Worm (Caenorhabditis elegans) whole organism, young adult: ENCODE measurements around the gene tat-6.

ENCODE experiments used
- C06A6.2 ChIP-seq: fragments of 200-800 bp; sonication (Bioruptor generic); conservative IDR thresholded peaks from 2 replicates; pipeline ENCODE4 v1.3.6; 2022; ENCODE audit warnings: missing genetic modification characterization, missing compliant biosample characterization
- T07F8.4 ChIP-seq: sonication (generic microtip); optimal IDR thresholded peaks from 2 replicates; lab custom pipeline; 2016; ENCODE audit warnings: mild to moderate bottlenecking, missing genetic modification characterization, moderate library complexity, missing compliant biosample characterization
- T26A5.8 ChIP-seq: sonication (generic microtip); optimal IDR thresholded peaks from 2 replicates; lab custom pipeline; 2016; ENCODE audit warnings: missing genetic modification characterization, missing compliant biosample characterization
- Y53G8AR.9 ChIP-seq: fragments of 200-800 bp; sonication (Bioruptor generic); conservative IDR thresholded peaks from 2 replicates; pipeline ENCODE4 v1.3.6; 2022; ENCODE audit warnings: missing genetic modification reagents, missing genetic modification characterization, missing compliant biosample characterization
- Y56A3A.18 ChIP-seq: fragments of 200-800 bp; sonication (Bioruptor generic); IDR thresholded peaks from 2 replicates; pipeline ENCODE4 v1.3.6; 2022; ENCODE audit warnings: missing genetic modification reagents, missing genetic modification characterization, missing compliant biosample characterization
- ZK185.1 ChIP-seq: sonication (generic microtip); optimal IDR thresholded peaks from 2 replicates; lab custom pipeline; 2016; ENCODE audit warnings: mild to moderate bottlenecking, missing genetic modification characterization, missing compliant biosample characterization; ENCODE audit not compliant: poor library complexity, severe bottlenecking
- ama-1 ChIP-seq, 3 experiments: fragments of 150-350 bp in 1 of 3; sonication (generic microtip) in 2 of 3; optimal IDR thresholded peaks; 2 replicates each; lab custom pipeline; 2014 to 2018; ENCODE audit warnings: missing biosample characterization in 2 of 3, missing genetic modification characterization in 2 of 3, missing genetic modification reagents in 2 of 3
- attf-3 ChIP-seq: fragments of 200-800 bp; sonication (Bioruptor generic); conservative IDR thresholded peaks from 2 replicates; pipeline ENCODE4 v1.3.6; 2022; ENCODE audit warnings: missing genetic modification reagents, missing genetic modification characterization, missing compliant biosample characterization
- attf-6 ChIP-seq: fragments of 200-800 bp; sonication (Bioruptor generic); IDR thresholded peaks from 2 replicates; pipeline ENCODE4 v1.3.6; 2022; ENCODE audit warnings: missing genetic modification reagents, missing genetic modification characterization, missing compliant biosample characterization
- ceh-100 ChIP-seq: fragments of 200-800 bp; sonication (Bioruptor generic); IDR thresholded peaks from 2 replicates; pipeline ENCODE4 v1.3.6; 2022; ENCODE audit warnings: missing genetic modification reagents, missing genetic modification characterization, missing compliant biosample characterization
- chd-7 ChIP-seq: sonication (generic microtip); optimal IDR thresholded peaks from 2 replicates; lab custom pipeline; 2016; ENCODE audit warnings: mild to moderate bottlenecking, missing genetic modification characterization, moderate library complexity, missing compliant biosample characterization
- dpl-1 ChIP-seq: fragments of 150-350 bp; optimal IDR thresholded peaks from 2 replicates; lab custom pipeline; 2014; ENCODE audit warnings: missing biosample characterization, missing genetic modification reagents, missing genetic modification characterization
- efl-1 ChIP-seq: fragments of 150-350 bp; optimal IDR thresholded peaks from 2 replicates; lab custom pipeline; 2014; ENCODE audit warnings: missing biosample characterization, missing genetic modification reagents, missing genetic modification characterization
- egrh-3 ChIP-seq: fragments of 200-800 bp; sonication (Bioruptor generic); IDR thresholded peaks from 2 replicates; pipeline ENCODE4 v1.3.6; 2022; ENCODE audit warnings: missing genetic modification reagents, missing genetic modification characterization, missing compliant biosample characterization
- him-1 ChIP-seq: sonication (generic microtip); optimal IDR thresholded peaks from 2 replicates; lab custom pipeline; 2016; ENCODE audit warnings: missing genotype, missing genetic modification reagents, missing genetic modification characterization, missing compliant biosample characterization
- hsf-1 ChIP-seq: fragments of 200-800 bp; sonication (Bioruptor generic); IDR thresholded peaks from 2 replicates; pipeline ENCODE4 v1.3.6; 2022; ENCODE audit warnings: missing genetic modification reagents, missing genetic modification characterization, missing compliant biosample characterization
- lag-1 ChIP-seq: fragments of 200-800 bp; sonication (Bioruptor generic); IDR thresholded peaks from 2 replicates; pipeline ENCODE4 v1.3.6; 2022; ENCODE audit warnings: missing genetic modification reagents, missing genetic modification characterization, missing compliant biosample characterization
- let-526 ChIP-seq: fragments of 200-800 bp; sonication (Bioruptor generic); IDR thresholded peaks from 2 replicates; pipeline ENCODE4 v1.3.6; 2022; ENCODE audit warnings: missing genetic modification reagents, missing genetic modification characterization, missing compliant biosample characterization
- lin-35 ChIP-seq, 3 experiments: fragments of 150-350 bp in 2 of 3; sonication (generic microtip) in 1 of 3; optimal IDR thresholded peaks; 2 replicates each; lab custom pipeline; 2014 to 2018; ENCODE audit warnings: missing biosample characterization in 3 of 3, missing genetic modification characterization in 3 of 3, missing genetic modification reagents in 3 of 3
- lin-40 ChIP-seq: sonication (generic microtip); optimal IDR thresholded peaks from 2 replicates; lab custom pipeline; 2016; ENCODE audit warnings: missing genetic modification characterization, mild to moderate bottlenecking, missing compliant biosample characterization, missing genotype, missing genetic modification reagents
- lsy-27 ChIP-seq: sonication (generic microtip); optimal IDR thresholded peaks from 2 replicates; lab custom pipeline; 2017; ENCODE audit warnings: missing genetic modification characterization, mild to moderate bottlenecking, missing compliant biosample characterization, antibody characterized with exemption, missing genotype, borderline replicate concordance; ENCODE audit not compliant: insufficient read depth
- mcd-1 ChIP-seq: fragments of 200-800 bp; sonication (Bioruptor generic); IDR thresholded peaks from 2 replicates; pipeline ENCODE4 v1.3.6; 2022; ENCODE audit warnings: missing genetic modification reagents, missing genetic modification characterization, missing compliant biosample characterization
- mes-4 ChIP-seq: sonication (generic microtip); optimal IDR thresholded peaks from 2 replicates; lab custom pipeline; 2016; ENCODE audit warnings: missing genotype, missing genetic modification characterization, missing compliant biosample characterization
- mxl-1 ChIP-seq: sonication (generic microtip); optimal IDR thresholded peaks from 2 replicates; lab custom pipeline; 2016; ENCODE audit warnings: missing genetic modification characterization, missing compliant biosample characterization
- nhr-90 ChIP-seq: sonication (generic microtip); optimal IDR thresholded peaks from 2 replicates; lab custom pipeline; 2016; ENCODE audit warnings: missing genotype, mild to moderate bottlenecking, missing genetic modification characterization, missing compliant biosample characterization
- rcor-1 ChIP-seq: fragments of 200-800 bp; sonication (Bioruptor generic); IDR thresholded peaks from 2 replicates; pipeline ENCODE4 v1.3.6; 2022; ENCODE audit warnings: missing genetic modification reagents, missing genetic modification characterization, missing compliant biosample characterization
- repo-1 ChIP-seq: sonication (generic microtip); optimal IDR thresholded peaks from 2 replicates; lab custom pipeline; 2017; ENCODE audit warnings: mild to moderate bottlenecking, missing genetic modification characterization, missing compliant biosample characterization
- rpc-1 ChIP-seq, 2 experiments: fragments of 150-350 bp in 1 of 2; sonication (generic microtip) in 1 of 2; optimal IDR thresholded peaks; 2 replicates each; lab custom pipeline; 2014 to 2018; ENCODE audit warnings: missing biosample characterization in 1 of 2, missing genetic modification characterization in 1 of 2, missing genetic modification reagents in 1 of 2, missing genotype in 1 of 2
- sea-2 ChIP-seq: fragments of 200-800 bp; sonication (Bioruptor generic); IDR thresholded peaks from 2 replicates; pipeline ENCODE4 v1.3.6; 2022; ENCODE audit warnings: missing genetic modification characterization, missing compliant biosample characterization
- snpc-4 ChIP-seq, 5 experiments: fragments of 150-350 bp in 1 of 5; sonication (generic microtip) in 4 of 5; optimal IDR thresholded peaks; 2 replicates each; lab custom pipeline; 2014 to 2018; ENCODE audit warnings: missing genetic modification characterization in 5 of 5, missing biosample characterization in 3 of 5, antibody characterized with exemption in 2 of 5, mild to moderate bottlenecking in 2 of 5, missing compliant biosample characterization in 2 of 5, missing genotype in 2 of 5, moderate library complexity in 2 of 5, missing genetic modification reagents in 1 of 5
- unc-130 ChIP-seq: sonication (generic microtip); optimal IDR thresholded peaks from 2 replicates; lab custom pipeline; 2016; ENCODE audit warnings: missing genetic modification reagents, missing genetic modification characterization, missing compliant biosample characterization
- unc-62 ChIP-seq: fragments of 150-350 bp; optimal IDR thresholded peaks from 2 replicates; lab custom pipeline; 2014; ENCODE audit warnings: missing biosample characterization, missing genetic modification reagents, missing genetic modification characterization
- zfh-2 ChIP-seq: fragments of 200-800 bp; sonication (Bioruptor generic); conservative IDR thresholded peaks from 2 replicates; pipeline ENCODE4 v1.3.6; 2022; ENCODE audit warnings: missing genetic modification reagents, missing genetic modification characterization, missing compliant biosample characterization
- ztf-25 ChIP-seq: fragments of 200-800 bp; sonication (Bioruptor generic); IDR thresholded peaks from 2 replicates; pipeline ENCODE4 v1.3.6; 2022; ENCODE audit warnings: missing genetic modification reagents, missing genetic modification characterization, missing compliant biosample characterization

Gene tat-6

ce11 chrV:3133293-3133755 lies 4.4 kb downstream of the tat-6 start, which contains the start of gene F02C9.2:
F02C9.2 (plus strand) TSS chrV:3133705.
- TF ChIP-seq rcor-1 (GFP tag; lab: Robert Waterston, UW) (no peak), zfh-2 (GFP tag; lab: Robert Waterston, UW) (peak; percentile 81), egrh-3 (GFP tag; lab: Robert Waterston, UW) (peak; percentile 41; the same call in 1 of the 2 replicates)
- TF ChIP-seq, all 124 proteins: peak for 2

ce11 chrV:3138488-3138887 lies 9.6 kb downstream of the tat-6 start, which contains the start of the genes irld-3 and F02C9.1:
irld-3 (minus strand) TSS chrV:3138588.
F02C9.1 (plus strand) TSS chrV:3138703.
- TF ChIP-seq unc-62 (GFP tag; lab: Kevin White, UChicago) (no peak), Y56A3A.18 (GFP tag; lab: Robert Waterston, UW) (no peak), unc-130 (GFP tag; lab: Kevin White, UChicago) (no peak), nhr-90 (tag; lab: Kevin White, UChicago) (no peak), Y53G8AR.9 (GFP tag; lab: Robert Waterston, UW) (no peak), lin-40 (no peak), attf-6 (GFP tag; lab: Robert Waterston, UW) (no peak), lag-1 (GFP tag; lab: Robert Waterston, UW) (no peak), sea-2 (no peak), ama-1 (optimal IDR thresholded peaks at IDR 0.05; lab: Kevin White, UChicago) (no peak), ama-1 (GFP tag; optimal IDR thresholded peaks at IDR 0.05; lab: Kevin White, UChicago) (no peak), mcd-1 (GFP tag; lab: Robert Waterston, UW) (no peak), rpc-1 (optimal IDR thresholded peaks at IDR 0.05; lab: Kevin White, UChicago) (no peak), rpc-1 (tag; optimal IDR thresholded peaks at IDR 0.05; lab: Kevin White, UChicago) (no peak), repo-1 (tag; lab: Kevin White, UChicago) (no peak), ztf-25 (GFP tag; lab: Robert Waterston, UW) (no peak), let-526 (GFP tag; lab: Robert Waterston, UW) (no peak), chd-7 (no peak), dpl-1 (GFP tag; lab: Kevin White, UChicago) (no peak), zfh-2 (GFP tag; lab: Robert Waterston, UW) (no peak), ZK185.1 (tag; lab: Kevin White, UChicago) (no peak), hsf-1 (GFP tag; lab: Robert Waterston, UW) (no peak)
- TF ChIP-seq, all 124 proteins: peak for 0

ce11 chrV:3141190-3141589 lies 12.3 kb downstream of the tat-6 start, which contains the start of gene srab-9:
srab-9 (minus strand) TSS chrV:3141290.
- no peak for TF ChIP-seq mes-4 (tag; lab: Kevin White, UChicago)
- TF ChIP-seq mcd-1 (GFP tag; lab: Robert Waterston, UW) = no peak
- no peak for TF ChIP-seq snpc-4 (GFP tag; optimal IDR thresholded peaks at IDR 0.05; lab: Kevin White, UChicago)
- TF ChIP-seq snpc-4 (tag; optimal IDR thresholded peaks at IDR 0.05; lab: Kevin White, UChicago) = no peak

ce11 chrV:3144494-3144893 lies 15.6 kb downstream of the tat-6 start, which contains the start of gene srab-10:
srab-10 (minus strand) TSS chrV:3144594.
- no peak for TF ChIP-seq C06A6.2 (GFP tag; lab: Robert Waterston, UW)
- TF ChIP-seq mxl-1 (tag; lab: Kevin White, UChicago) = no peak
- TF ChIP-seq him-1 (tag; lab: Kevin White, UChicago) = no peak
- no peak for TF ChIP-seq lsy-27 (tag; lab: Kevin White, UChicago)
- no peak for TF ChIP-seq ceh-100 (GFP tag; lab: Robert Waterston, UW)
- TF ChIP-seq lin-35 (GFP tag; optimal IDR thresholded peaks at IDR 0.05; lab: Kevin White, UChicago) = no peak
- no peak for TF ChIP-seq attf-3 (GFP tag; lab: Robert Waterston, UW)
- TF ChIP-seq T07F8.4 = no peak
- no peak for TF ChIP-seq efl-1 (GFP tag; lab: Kevin White, UChicago)
- TF ChIP-seq T26A5.8 = no peak
